Worm (Caenorhabditis elegans): Measurements from ENCODE around the gene trpp-12.

trpp-12 gene

DNA sequence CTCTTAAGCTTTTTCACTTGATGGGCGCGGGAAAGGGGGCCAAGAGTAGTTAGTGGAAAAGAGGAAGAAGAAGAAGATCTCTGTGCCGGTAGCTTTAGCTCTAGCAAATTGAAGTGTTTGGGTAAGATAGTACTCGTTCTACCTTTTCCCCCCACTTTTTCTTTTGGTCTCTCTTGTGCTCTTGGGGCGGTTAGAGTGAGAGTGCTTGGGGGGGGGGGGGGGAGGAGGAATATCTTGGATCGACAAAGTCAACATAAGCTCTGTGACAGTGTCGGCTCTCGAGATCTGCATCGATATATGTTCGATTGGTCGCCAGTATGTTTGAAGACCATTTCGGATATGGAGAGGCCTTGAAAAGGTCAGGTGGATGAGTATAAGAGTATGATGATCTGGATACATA, 50.3 kb downstream of the trpp-12 start, which contains the start of gene fox-1:
Gene fox-1 (minus strand): TSS at position 101 of the 400 bp plus-strand sequence.
- no peak for TF ChIP-seq snpc-1.1 (tag; optimal IDR thresholded peaks at IDR 0.05; ENCODE audit: insufficient read depth)
- TF ChIP-seq hsf-1 (GFP tag; IDR thresholded peaks at IDR 0.05), result no peak
- TF ChIP-seq lag-1 (GFP tag; IDR thresholded peaks at IDR 0.05), result no peak
- TF ChIP-seq F57C9.4 (tag; optimal IDR thresholded peaks at IDR 0.05), result no peak
- no peak for TF ChIP-seq xnd-1 (tag; optimal IDR thresholded peaks at IDR 0.05)
- TF ChIP-seq C06A6.2 (GFP tag; conservative IDR thresholded peaks at IDR 0.05), result no peak
- TF ChIP-seq lin-54 (GFP tag; optimal IDR thresholded peaks at IDR 0.05), result no peak
- no peak for TF ChIP-seq ceh-40 (GFP tag; IDR thresholded peaks at IDR 0.05)
- TF ChIP-seq attf-3 (GFP tag; conservative IDR thresholded peaks at IDR 0.05), result no peak
- TF ChIP-seq die-1 (tag; optimal IDR thresholded peaks at IDR 0.05), result no peak
- TF ChIP-seq nhr-179 (tag; optimal IDR thresholded peaks at IDR 0.05), result no peak
- no peak for TF ChIP-seq somi-1 (GFP tag; optimal IDR thresholded peaks at IDR 0.05)
- TF ChIP-seq Y67H2A.10 (GFP tag; conservative IDR thresholded peaks at IDR 0.05), result no peak
- no peak for TF ChIP-seq mes-4 (tag; optimal IDR thresholded peaks at IDR 0.05)
- no peak for TF ChIP-seq unc-62 (GFP tag; optimal IDR thresholded peaks at IDR 0.05)

DNA sequence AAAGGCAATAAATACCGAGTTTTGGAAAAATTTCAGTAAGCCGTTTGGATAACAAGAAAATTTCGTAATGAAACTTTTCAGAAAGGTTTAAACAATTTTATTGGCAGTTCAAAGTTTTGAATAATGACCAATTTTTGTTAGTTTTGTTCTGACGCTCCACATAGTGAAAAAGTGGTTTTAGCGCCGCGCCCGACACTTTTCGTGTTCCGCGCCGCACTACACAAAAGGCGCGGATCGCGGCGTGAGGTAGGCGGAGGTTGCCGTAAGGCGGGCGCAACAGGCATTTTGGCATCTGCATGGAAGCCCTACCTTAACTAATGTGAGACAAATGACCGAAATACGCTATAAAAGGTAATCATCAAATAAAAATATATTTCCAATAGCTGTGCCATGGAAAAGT, 52.3 kb downstream of the trpp-12 start:
- TF ChIP-seq ama-1 (optimal IDR thresholded peaks at IDR 0.05) (no peak), ama-1 (GFP tag; optimal IDR thresholded peaks at IDR 0.05) (no peak), egrh-3 (GFP tag; IDR thresholded peaks at IDR 0.05) (no peak), nhr-90 (tag; optimal IDR thresholded peaks at IDR 0.05) (no peak), snpc-1.1 (tag; optimal IDR thresholded peaks at IDR 0.05; ENCODE audit: insufficient read depth) (peak; percentile 42), F33H1.4 (GFP tag; IDR thresholded peaks at IDR 0.05) (no peak), snpc-4 (GFP tag; optimal IDR thresholded peaks at IDR 0.05) (no peak), snpc-4 (tag; optimal IDR thresholded peaks at IDR 0.05) (peak in 2 of 4 experiments; percentile 52 to 76), madf-8 (GFP tag; conservative IDR thresholded peaks at IDR 0.05) (no peak), B0261.1 (tag; optimal IDR thresholded peaks at IDR 0.05) (no peak), C17E4.6 (GFP tag; IDR thresholded peaks at IDR 0.05) (no peak), ztf-26 (tag; optimal IDR thresholded peaks at IDR 0.05) (no peak), akir-1 (GFP tag; optimal IDR thresholded peaks at IDR 0.05) (no peak), ztf-28 (GFP tag; IDR thresholded peaks at IDR 0.05) (no peak), die-1 (tag; optimal IDR thresholded peaks at IDR 0.05) (no peak), ztf-18 (tag; optimal IDR thresholded peaks at IDR 0.05) (no peak)
